Fruit fly (Drosophila melanogaster): ENCODE results near the gene CG17270.

DNA sequence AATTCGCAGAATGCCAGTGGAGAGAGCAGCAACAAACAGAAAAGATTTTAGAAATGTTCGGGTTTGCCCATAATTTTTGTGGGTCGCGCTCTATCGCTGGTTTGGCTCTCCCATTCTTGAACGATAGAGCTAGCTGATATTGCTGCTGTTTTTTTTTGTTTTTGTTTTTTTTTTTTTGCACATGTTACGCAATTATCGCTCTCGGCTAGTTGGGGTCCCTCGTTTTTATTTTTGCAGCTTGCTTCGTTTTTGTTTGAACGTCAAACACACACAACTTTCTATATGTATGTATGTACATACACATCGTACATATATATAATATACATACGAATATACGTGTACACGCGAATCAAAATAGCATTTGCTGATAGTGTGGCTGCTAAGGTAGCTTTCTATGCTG, 28.3 kb downstream of the CG17270 start:
- TF ChIP-seq CTCF (optimal IDR thresholded peaks at IDR 0.05) (no peak), CG8478 (optimal IDR thresholded peaks at IDR 0.05) (no peak)
